Fruit fly (Drosophila melanogaster) whole organism, embryonic: ENCODE data around the gene Pde9.

Experiments
- BEAF-32 ChIP-seq: fragments of 200-800 bp; sonication (Bioruptor generic); optimal IDR thresholded peaks from 3 replicates; lab custom pipeline; 2017; ENCODE audit warnings: missing biosample characterization, missing genetic modification characterization, mild to moderate bottlenecking, moderate library complexity, missing genetic modification reagents
- CG10431 ChIP-seq: fragments of 200-800 bp; sonication (Bioruptor generic); optimal IDR thresholded peaks from 3 replicates; lab custom pipeline; 2018; ENCODE audit warnings: missing biosample characterization, mild to moderate bottlenecking, missing genetic modification characterization
- CG12155 ChIP-seq: fragments of 200-800 bp; sonication (Bioruptor generic); optimal IDR thresholded peaks from 3 replicates; lab custom pipeline; 2016; ENCODE audit warnings: missing biosample characterization, missing genetic modification characterization
- CG14050 ChIP-seq: fragments of 200-800 bp; sonication (Bioruptor generic); IDR thresholded peaks from 3 replicates; pipeline ENCODE4 v1.3.6; 2022; ENCODE audit warnings: missing biosample characterization, missing genetic modification characterization
- CG14441 ChIP-seq: fragments of 200-800 bp; sonication (Bioruptor generic); IDR thresholded peaks from 2 replicates; pipeline ENCODE4 v1.3.6; 2022; ENCODE audit warnings: missing biosample characterization, missing genetic modification characterization
- CG15073 ChIP-seq: fragments of 200-800 bp; sonication (Bioruptor generic); optimal IDR thresholded peaks from 2 replicates; lab custom pipeline; 2016; ENCODE audit warnings: missing biosample characterization, missing genetic modification characterization
- CG16779 ChIP-seq: fragments of 200-800 bp; sonication (Bioruptor generic); IDR thresholded peaks from 2 replicates; pipeline ENCODE4 v1.3.6; 2022; ENCODE audit warnings: missing biosample characterization, missing genetic modification characterization
- CG16813 ChIP-seq: fragments of 200-800 bp; sonication (Bioruptor generic); IDR thresholded peaks from 3 replicates; pipeline ENCODE4 v1.3.6; 2022; ENCODE audit warnings: missing biosample characterization, missing genetic modification characterization; ENCODE audit not compliant: partially characterized antibody
- CG16863 ChIP-seq: fragments of 200-800 bp; sonication (Bioruptor generic); optimal IDR thresholded peaks from 3 replicates; lab custom pipeline; 2016; ENCODE audit warnings: missing biosample characterization, missing genetic modification characterization
- CG17802 ChIP-seq: fragments of 200-800 bp; sonication (Bioruptor generic); optimal IDR thresholded peaks from 2 replicates; lab custom pipeline; 2018; ENCODE audit warnings: missing biosample characterization, mild to moderate bottlenecking, missing genetic modification characterization, moderate library complexity
- CG17912 ChIP-seq: fragments of 200-800 bp; sonication (Bioruptor generic); optimal IDR thresholded peaks from 2 replicates; lab custom pipeline; 2018; ENCODE audit warnings: missing biosample characterization, mild to moderate bottlenecking, missing genetic modification characterization
- CG18262 ChIP-seq: fragments of 200-800 bp; optimal IDR thresholded peaks from 3 replicates; lab custom pipeline; 2019; ENCODE audit warnings: missing biosample characterization, mild to moderate bottlenecking, missing genetic modification characterization, moderate library complexity
- CG2116 ChIP-seq: fragments of 200-800 bp; sonication (Bioruptor generic); optimal IDR thresholded peaks from 3 replicates; lab custom pipeline; 2018; ENCODE audit warnings: missing biosample characterization, mild to moderate bottlenecking, missing genetic modification characterization
- CG2199 ChIP-seq: fragments of 200-800 bp; sonication (Bioruptor generic); IDR thresholded peaks from 3 replicates; pipeline ENCODE4 v1.3.6; 2022; ENCODE audit warnings: missing biosample characterization, missing genetic modification characterization
- CG3065 ChIP-seq: fragments of 200-800 bp; sonication (Bioruptor generic); optimal IDR thresholded peaks from 2 replicates; lab custom pipeline; 2016; ENCODE audit warnings: missing biosample characterization, missing genetic modification characterization
- CG31224 ChIP-seq: fragments of 200-800 bp; sonication (Bioruptor generic); IDR thresholded peaks from 2 replicates; pipeline ENCODE4 v1.3.6; 2022; ENCODE audit warnings: missing biosample characterization, missing genetic modification characterization
- CG34376 ChIP-seq: fragments of 200-800 bp; sonication (Bioruptor generic); optimal IDR thresholded peaks from 2 replicates; lab custom pipeline; 2018; ENCODE audit warnings: missing biosample characterization, mild to moderate bottlenecking, missing genetic modification characterization
- CG4404 ChIP-seq: fragments of 200-800 bp; sonication (Bioruptor generic); IDR thresholded peaks from 2 replicates; pipeline ENCODE4 v1.3.6; 2022; ENCODE audit warnings: missing biosample characterization, missing genetic modification characterization
- CG6254 ChIP-seq: fragments of 200-800 bp; sonication (Bioruptor generic); optimal IDR thresholded peaks from 3 replicates; lab custom pipeline; 2017; ENCODE audit warnings: mild to moderate bottlenecking, missing biosample characterization, missing genetic modification reagents, missing genetic modification characterization
- CG8290 ChIP-seq, 3 experiments: fragments of 200-800 bp; sonication (Bioruptor generic); optimal IDR thresholded peaks; 2 replicates each; lab custom pipeline; 2016 to 2019; ENCODE audit warnings: missing biosample characterization in 3 of 3, missing genetic modification characterization in 3 of 3, mild to moderate bottlenecking in 2 of 3, moderate library complexity in 1 of 3
- CG8765 ChIP-seq: fragments of 200-800 bp; sonication (Bioruptor generic); IDR thresholded peaks from 2 replicates; pipeline ENCODE4 v1.3.6; 2022; ENCODE audit warnings: missing biosample characterization, missing genetic modification characterization
- E2f1 ChIP-seq: fragments of 200-800 bp; sonication (Bioruptor generic); IDR thresholded peaks from 2 replicates; pipeline ENCODE4 v1.3.6; 2022; ENCODE audit warnings: missing biosample characterization, missing genetic modification characterization
- HHEX ChIP-seq: fragments of 200-800 bp; sonication (Bioruptor generic); optimal IDR thresholded peaks from 3 replicates; lab custom pipeline; 2017; ENCODE audit warnings: missing biosample characterization, mild to moderate bottlenecking, missing genetic modification characterization, missing genetic modification reagents
- HLH4C ChIP-seq: fragments of 200-800 bp; sonication (Bioruptor generic); IDR thresholded peaks from 3 replicates; pipeline ENCODE4 v1.3.6; 2022; ENCODE audit warnings: missing biosample characterization, missing genetic modification characterization; ENCODE audit not compliant: partially characterized antibody
- Kr ChIP-seq: fragments of 200-800 bp; sonication (Bioruptor generic); optimal IDR thresholded peaks from 2 replicates; lab custom pipeline; 2017; ENCODE audit warnings: missing biosample characterization, mild to moderate bottlenecking, missing genetic modification characterization
- Med ChIP-seq: fragments of 200-800 bp; sonication (Bioruptor generic); peaks from one replicate; lab custom pipeline; 2016; ENCODE audit warnings: missing biosample characterization, missing genetic modification characterization, mild to moderate bottlenecking, inconsistent platforms, moderate library complexity
- Spps ChIP-seq: fragments of 200-800 bp; sonication (Bioruptor generic); optimal IDR thresholded peaks from 2 replicates; lab custom pipeline; 2018; ENCODE audit warnings: missing biosample characterization, mild to moderate bottlenecking, missing genetic modification characterization
- dysf ChIP-seq: fragments of 200-800 bp; sonication (Bioruptor generic); IDR thresholded peaks from 3 replicates; pipeline ENCODE4 v1.3.6; 2022; ENCODE audit warnings: missing biosample characterization, missing genetic modification characterization
- fd64A ChIP-seq: fragments of 200-800 bp; sonication (Bioruptor generic); optimal IDR thresholded peaks from 3 replicates; lab custom pipeline; 2018; ENCODE audit warnings: missing biosample characterization, mild to moderate bottlenecking, missing genetic modification characterization
- gce ChIP-seq: fragments of 200-800 bp; sonication (Bioruptor generic); IDR thresholded peaks from 3 replicates; pipeline ENCODE4 v1.3.6; 2022; ENCODE audit warnings: missing biosample characterization, missing genetic modification characterization
- hb ChIP-seq: fragments of 200-800 bp; sonication (Bioruptor generic); IDR thresholded peaks from 3 replicates; pipeline ENCODE4 v1.3.6; 2022; ENCODE audit warnings: missing biosample characterization, missing genetic modification characterization; ENCODE audit not compliant: partially characterized antibody
- jigr1 ChIP-seq: fragments of 200-800 bp; sonication (Bioruptor generic); IDR thresholded peaks from 3 replicates; pipeline ENCODE4 v1.3.6; 2022; ENCODE audit warnings: missing biosample characterization, missing genetic modification characterization
- jumu ChIP-seq: fragments of 200-800 bp; sonication (Bioruptor generic); optimal IDR thresholded peaks from 3 replicates; lab custom pipeline; 2016; ENCODE audit warnings: missing biosample characterization, missing genetic modification characterization
- lov ChIP-seq, 2 experiments: fragments of 200-800 bp in 1 of 2; fragments of >200 bp in 1 of 2; sonication (Bioruptor generic) in 1 of 2; IDR thresholded peaks in 1 of 2; optimal IDR thresholded peaks in 1 of 2; 2 replicates in 1 of 2; 3 replicates in 1 of 2; pipeline versions ENCODE4 v1.3.6 to Lab custom; 2017 to 2022; ENCODE audit warnings: missing biosample characterization in 1 of 2, missing genetic modification characterization in 1 of 2
- mirr ChIP-seq: fragments of 200-800 bp; sonication (Bioruptor generic); optimal IDR thresholded peaks from 3 replicates; lab custom pipeline; 2018; ENCODE audit warnings: missing biosample characterization, mild to moderate bottlenecking, missing genetic modification characterization
- nom ChIP-seq: fragments of 200-800 bp; sonication (Bioruptor generic); optimal IDR thresholded peaks from 2 replicates; lab custom pipeline; 2017; ENCODE audit warnings: missing biosample characterization, missing genetic modification characterization, mild to moderate bottlenecking, moderate library complexity, missing genetic modification reagents
- pan ChIP-seq, 4 experiments: fragments of >200 bp in 3 of 4; fragments of 200-800 bp in 1 of 4; sonication (Bioruptor generic) in 1 of 4; optimal IDR thresholded peaks in 3 of 4; IDR thresholded peaks in 1 of 4; 2 replicates each; pipeline versions ENCODE4 v1.3.6 to Lab custom; 2017 to 2022; ENCODE audit warnings: missing biosample characterization in 2 of 4, missing genetic modification characterization in 2 of 4, mixed read lengths in 1 of 4
- peb ChIP-seq: fragments of 200-800 bp; sonication (Bioruptor generic); IDR thresholded peaks from 2 replicates; pipeline ENCODE4 v1.3.6; 2022; ENCODE audit warnings: missing biosample characterization, missing genetic modification characterization
- phol ChIP-seq: fragments of 200-800 bp; sonication (Bioruptor generic); optimal IDR thresholded peaks from 3 replicates; lab custom pipeline; 2018; ENCODE audit warnings: missing biosample characterization, mild to moderate bottlenecking, missing genetic modification characterization, moderate library complexity
- prd ChIP-seq, 3 experiments: fragments of >200 bp in 2 of 3; fragments of 200-800 bp in 1 of 3; sonication (Bioruptor generic) in 1 of 3; optimal IDR thresholded peaks in 2 of 3; IDR thresholded peaks in 1 of 3; 2 replicates in 2 of 3; 3 replicates in 1 of 3; pipeline versions ENCODE4 v1.3.6 to Lab custom; 2017 to 2022; ENCODE audit warnings: missing biosample characterization in 1 of 3, missing genetic modification characterization in 1 of 3
- pum ChIP-seq: fragments of 200-800 bp; sonication (Bioruptor generic); optimal IDR thresholded peaks from 2 replicates; lab custom pipeline; 2016; ENCODE audit warnings: missing biosample characterization, missing genetic modification characterization
- seq ChIP-seq: fragments of 200-800 bp; sonication (Bioruptor generic); IDR thresholded peaks from 2 replicates; pipeline ENCODE4 v1.3.6; 2022; ENCODE audit warnings: missing biosample characterization, missing genetic modification characterization
- sim ChIP-seq: fragments of 200-800 bp; sonication (Bioruptor generic); IDR thresholded peaks from 2 replicates; pipeline ENCODE4 v1.3.6; 2022; ENCODE audit warnings: missing biosample characterization, missing genetic modification characterization
- slbo ChIP-seq: fragments of 200-800 bp; sonication (Bioruptor generic); IDR thresholded peaks from 2 replicates; pipeline ENCODE4 v1.3.6; 2022; ENCODE audit warnings: missing biosample characterization, missing genetic modification characterization
- sug ChIP-seq: fragments of 200-800 bp; optimal IDR thresholded peaks from 2 replicates; lab custom pipeline; 2019; ENCODE audit warnings: missing biosample characterization, mild to moderate bottlenecking, missing genetic modification characterization, moderate library complexity
- trem ChIP-seq: fragments of 200-800 bp; optimal IDR thresholded peaks from 3 replicates; lab custom pipeline; 2019; ENCODE audit warnings: missing biosample characterization, mild to moderate bottlenecking, missing genetic modification characterization, moderate library complexity
- zen2 ChIP-seq: fragments of 200-800 bp; sonication (Bioruptor generic); IDR thresholded peaks from 3 replicates; pipeline ENCODE4 v1.3.6; 2022; ENCODE audit warnings: missing biosample characterization, missing genetic modification characterization; ENCODE audit not compliant: partially characterized antibody

Gene Pde9

DNA sequence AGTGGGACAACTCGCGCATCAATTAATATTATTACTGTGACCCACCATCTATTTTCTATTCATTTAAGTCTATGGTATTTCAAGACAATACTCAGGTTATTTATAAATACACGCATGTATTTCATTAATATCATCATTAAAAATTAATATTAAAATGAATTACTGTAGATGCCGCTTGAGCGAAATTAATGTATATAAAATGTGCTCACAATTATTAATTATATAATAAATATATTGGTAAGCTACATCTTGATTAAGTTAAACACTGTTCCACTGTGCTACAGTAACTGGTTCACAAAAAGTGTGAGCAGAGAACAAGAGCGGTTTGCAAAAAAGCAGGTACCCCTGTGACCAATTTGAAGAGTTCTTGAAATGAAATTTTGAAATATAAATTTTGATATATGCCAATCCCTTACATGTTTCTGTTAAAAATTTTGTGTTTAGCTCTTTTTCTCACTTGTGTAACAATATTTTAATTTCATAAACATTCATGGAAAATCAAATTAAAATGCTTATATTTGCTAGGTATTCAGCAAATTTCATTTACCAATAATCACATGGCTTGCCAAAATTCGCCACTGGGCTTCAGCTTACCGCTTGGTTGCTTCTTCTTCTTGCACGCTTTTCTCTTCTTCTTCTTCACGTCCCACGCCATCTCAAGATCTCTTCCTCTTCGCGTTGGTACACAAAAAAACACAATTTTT, 146.0 kb downstream of the Pde9 start (continued):
- TF ChIP-seq nom, result peak; percentile 99
- TF ChIP-seq pum, result peak; percentile 99
- TF ChIP-seq CG16863 (GFP tag; lab: Kevin White, UChicago), result peak; percentile 100
- no peak for TF ChIP-seq lov (optimal IDR thresholded peaks at IDR 0.05; lab: Kevin White, UChicago)
- peak; percentile 98 for TF ChIP-seq lov (GFP tag; IDR thresholded peaks at IDR 0.05; lab: Robert Waterston, UW)
- TF ChIP-seq CG4404 (GFP tag; lab: Robert Waterston, UW), result peak; percentile 100
- peak; percentile 98 for TF ChIP-seq CG3065 (GFP tag; lab: Kevin White, UChicago)
- peak; percentile 98 for TF ChIP-seq CG6254 (GFP tag; lab: Kevin White, UChicago)
- TF ChIP-seq CG8765 (GFP tag; lab: Robert Waterston, UW), result peak; percentile 98
- peak; percentile 99 for TF ChIP-seq CG16779 (GFP tag; lab: Robert Waterston, UW)
- peak; percentile 99 for TF ChIP-seq gce (GFP tag; lab: Robert Waterston, UW)
- peak; percentile 87 for TF ChIP-seq fd64A
- TF ChIP-seq CG17912, result peak; percentile 90
- TF ChIP-seq jigr1 (GFP tag; lab: Robert Waterston, UW), result peak; percentile 99
- TF ChIP-seq phol, result peak; percentile 100
- peak; percentile 100 for TF ChIP-seq Med (GFP tag; lab: Kevin White, UChicago)
- TF ChIP-seq Kr, result peak; percentile 95
- TF ChIP-seq CG2199 (GFP tag; lab: Robert Waterston, UW), result peak; percentile 98
- peak; percentile 100 for TF ChIP-seq slbo (GFP tag; lab: Robert Waterston, UW)
- peak; percentile 99 for TF ChIP-seq peb
- TF ChIP-seq BEAF-32 (GFP tag; lab: Kevin White, UChicago), result peak; percentile 52
- peak; percentile 99 for TF ChIP-seq mirr (GFP tag; lab: Kevin White, UChicago)
- peak; percentile 96 for TF ChIP-seq sim (GFP tag; lab: Robert Waterston, UW)
- peak; percentile 99 for TF ChIP-seq jumu (GFP tag; lab: Kevin White, UChicago)
- no peak for TF ChIP-seq prd (optimal IDR thresholded peaks at IDR 0.05; lab: Kevin White, UChicago)
- peak; percentile 99 for TF ChIP-seq prd (GFP tag; IDR thresholded peaks at IDR 0.05; lab: Robert Waterston, UW)
- TF ChIP-seq HLH4C (GFP tag; lab: Robert Waterston, UW), result peak; percentile 65; the same call in 2 of the 3 replicates
- TF ChIP-seq CG16813 (GFP tag; lab: Robert Waterston, UW), result peak; percentile 58
- peak; percentile 94 for TF ChIP-seq CG8290 (GFP tag; optimal IDR thresholded peaks at IDR 0.05; lab: Kevin White, UChicago)
- peak; percentile 93 to 99 for TF ChIP-seq CG8290 (tag; optimal IDR thresholded peaks at IDR 0.05; lab: Kevin White, UChicago)
- TF ChIP-seq Spps (tag; lab: Kevin White, UChicago), result peak; percentile 98
- peak; percentile 100 for TF ChIP-seq HHEX
- TF ChIP-seq CG34376 (GFP tag; lab: Kevin White, UChicago), result peak; percentile 100
- peak; percentile 100 for TF ChIP-seq seq (GFP tag; lab: Robert Waterston, UW)
- peak; percentile 97 for TF ChIP-seq trem
- peak; percentile 100 for TF ChIP-seq CG14441
- TF ChIP-seq E2f1 (GFP tag; lab: Robert Waterston, UW), result peak; percentile 100
- peak; percentile 93 for TF ChIP-seq CG17802 (tag; lab: Kevin White, UChicago)
- peak; percentile 100 for TF ChIP-seq sug (tag; lab: Kevin White, UChicago)
- peak; percentile 98 for TF ChIP-seq CG10431 (GFP tag; lab: Kevin White, UChicago)
- peak; percentile 100 for TF ChIP-seq dysf (GFP tag; lab: Robert Waterston, UW)
- peak; percentile 93 for TF ChIP-seq CG15073
- TF ChIP-seq CG31224 (GFP tag; lab: Robert Waterston, UW), result peak; percentile 99
- TF ChIP-seq hb, result peak; percentile 73; the same call in 2 of the 3 replicates
- TF ChIP-seq CG2116, result peak; percentile 95
- peak; percentile 99 for TF ChIP-seq CG12155 (GFP tag; lab: Kevin White, UChicago)
- peak; percentile 100 for TF ChIP-seq CG18262 (tag; lab: Kevin White, UChicago)
- TF ChIP-seq zen2 (GFP tag; lab: Robert Waterston, UW), result no peak
- TF ChIP-seq CG14050 (GFP tag; lab: Robert Waterston, UW), result peak; percentile 100
- TF ChIP-seq pan (optimal IDR thresholded peaks at IDR 0.05; lab: Kevin White, UChicago), result no peak
- peak in 1 of 2 experiments; percentile 100 for TF ChIP-seq pan (GFP tag; optimal IDR thresholded peaks at IDR 0.05 in 1 of 2, IDR thresholded peaks at IDR 0.05 in 1 of 2)
